Worm (Caenorhabditis elegans): ENCODE results near the gene tmem-231.

- TF ChIP-seq him-1 (tag; optimal IDR thresholded peaks at IDR 0.05) (peak; percentile 42), dao-5 (tag; optimal IDR thresholded peaks at IDR 0.05) (no peak)
Observed at ce11 chrIV:8432709-8433108, 6.1 kb downstream of the tmem-231 start, which contains the start of the genes T26A8.4 and pdtf-1.

All from whole organism, L4/young adult.